Worm (Caenorhabditis elegans) whole organism, young adult: ENCODE data around the gene W01A11.7.

Source experiments
- B0336.3 ChIP-seq: fragments of 200-800 bp; sonication (Bioruptor generic); IDR thresholded peaks from 2 replicates; pipeline ENCODE4 v1.3.6; 2022; ENCODE audit warnings: missing genetic modification characterization, missing compliant biosample characterization
- D2030.7 ChIP-seq: fragments of 200-800 bp; sonication (Bioruptor generic); IDR thresholded peaks from 2 replicates; pipeline ENCODE4 v1.3.6; 2022; ENCODE audit warnings: missing genetic modification reagents, missing genetic modification characterization, missing compliant biosample characterization
- F37B4.10 ChIP-seq: fragments of 200-800 bp; sonication (Bioruptor generic); IDR thresholded peaks from 2 replicates; pipeline ENCODE4 v1.3.6; 2022; ENCODE audit warnings: missing genetic modification characterization, missing compliant biosample characterization
- F39B2.1 ChIP-seq: fragments of 200-800 bp; sonication (Bioruptor generic); IDR thresholded peaks from 2 replicates; pipeline ENCODE4 v1.3.6; 2022; ENCODE audit warnings: missing genetic modification reagents, missing genetic modification characterization, missing compliant biosample characterization
- F55B11.4 ChIP-seq: sonication (generic microtip); optimal IDR thresholded peaks from 2 replicates; lab custom pipeline; 2016; ENCODE audit warnings: missing compliant biosample characterization, missing genetic modification characterization, borderline replicate concordance; ENCODE audit not compliant: insufficient read depth
- F57A8.1 ChIP-seq: fragments of 200-800 bp; sonication (Bioruptor generic); optimal IDR thresholded peaks from 2 replicates; lab custom pipeline; 2018; ENCODE audit warnings: mild to moderate bottlenecking, missing genetic modification characterization, moderate library complexity, missing compliant biosample characterization
- F57C9.4 ChIP-seq: sonication (generic microtip); optimal IDR thresholded peaks from 2 replicates; lab custom pipeline; 2017; ENCODE audit warnings: mild to moderate bottlenecking, missing genetic modification characterization, missing compliant biosample characterization
- T26A5.8 ChIP-seq: sonication (generic microtip); optimal IDR thresholded peaks from 2 replicates; lab custom pipeline; 2016; ENCODE audit warnings: missing genetic modification characterization, missing compliant biosample characterization
- Y53G8AR.9 ChIP-seq: fragments of 200-800 bp; sonication (Bioruptor generic); conservative IDR thresholded peaks from 2 replicates; pipeline ENCODE4 v1.3.6; 2022; ENCODE audit warnings: missing genetic modification reagents, missing genetic modification characterization, missing compliant biosample characterization
- Y79H2A.3 ChIP-seq: fragments of 200-800 bp; sonication (Bioruptor generic); conservative IDR thresholded peaks from 2 replicates; pipeline ENCODE4 v1.3.6; 2022; ENCODE audit warnings: missing genetic modification reagents, missing genetic modification characterization, missing compliant biosample characterization
- ama-1 ChIP-seq, 3 experiments: fragments of 150-350 bp in 1 of 3; sonication (generic microtip) in 2 of 3; optimal IDR thresholded peaks; 2 replicates each; lab custom pipeline; 2014 to 2018; ENCODE audit warnings: missing biosample characterization in 2 of 3, missing genetic modification characterization in 2 of 3, missing genetic modification reagents in 2 of 3
- atf-7 ChIP-seq: sonication (generic microtip); optimal IDR thresholded peaks from 2 replicates; lab custom pipeline; 2017; ENCODE audit warnings: mild to moderate bottlenecking, missing genetic modification characterization, missing compliant biosample characterization
- athp-1 ChIP-seq: sonication (generic microtip); optimal IDR thresholded peaks from 2 replicates; lab custom pipeline; 2017; ENCODE audit warnings: mild to moderate bottlenecking, missing genetic modification characterization, missing compliant biosample characterization
- bed-1 ChIP-seq: fragments of 200-800 bp; sonication (Bioruptor generic); IDR thresholded peaks from 2 replicates; pipeline ENCODE4 v1.3.6; 2022; ENCODE audit warnings: missing genetic modification reagents, missing genetic modification characterization, missing compliant biosample characterization
- cebp-1 ChIP-seq, 2 experiments: fragments of 200-800 bp in 1 of 2; sonication (Bioruptor generic) in 1 of 2; sonication (generic microtip) in 1 of 2; IDR thresholded peaks in 1 of 2; optimal IDR thresholded peaks in 1 of 2; 2 replicates each; pipeline versions ENCODE4 v1.3.6 to Lab custom; 2017 to 2022; ENCODE audit warnings: missing compliant biosample characterization in 2 of 2, missing genetic modification characterization in 2 of 2, mild to moderate bottlenecking in 1 of 2, missing genetic modification reagents in 1 of 2, moderate library complexity in 1 of 2
- ceh-27 ChIP-seq: fragments of 200-800 bp; sonication (Bioruptor generic); optimal IDR thresholded peaks from 2 replicates; lab custom pipeline; 2018; ENCODE audit warnings: mild to moderate bottlenecking, missing genetic modification characterization, moderate library complexity, missing compliant biosample characterization
- ceh-58 ChIP-seq: fragments of 200-800 bp; sonication (Bioruptor generic); IDR thresholded peaks from 2 replicates; pipeline ENCODE4 v1.3.6; 2022; ENCODE audit warnings: missing genetic modification characterization, missing compliant biosample characterization
- chd-7 ChIP-seq: sonication (generic microtip); optimal IDR thresholded peaks from 2 replicates; lab custom pipeline; 2016; ENCODE audit warnings: mild to moderate bottlenecking, missing genetic modification characterization, moderate library complexity, missing compliant biosample characterization
- die-1 ChIP-seq: sonication (generic microtip); optimal IDR thresholded peaks from 2 replicates; lab custom pipeline; 2016; ENCODE audit warnings: missing genotype, mild to moderate bottlenecking, missing genetic modification characterization, missing compliant biosample characterization
- dpff-1 ChIP-seq: sonication (generic microtip); optimal IDR thresholded peaks from 2 replicates; lab custom pipeline; 2017; ENCODE audit warnings: mild to moderate bottlenecking, missing genetic modification characterization, missing compliant biosample characterization
- ekl-4 ChIP-seq: fragments of 200-800 bp; sonication (Bioruptor generic); IDR thresholded peaks from 2 replicates; pipeline ENCODE4 v1.3.6; 2022; ENCODE audit warnings: missing genetic modification reagents, missing genetic modification characterization, missing compliant biosample characterization
- ets-4 ChIP-seq: fragments of 200-800 bp; sonication (Bioruptor generic); optimal IDR thresholded peaks from 2 replicates; lab custom pipeline; 2018; ENCODE audit warnings: mild to moderate bottlenecking, missing genetic modification characterization, missing compliant biosample characterization
- hmg-1.2 ChIP-seq: fragments of 200-800 bp; sonication (Bioruptor generic); IDR thresholded peaks from 2 replicates; pipeline ENCODE4 v1.3.6; 2022; ENCODE audit warnings: missing genetic modification reagents, missing genetic modification characterization, missing compliant biosample characterization
- hrde-1 ChIP-seq: sonication (generic microtip); optimal IDR thresholded peaks from 2 replicates; lab custom pipeline; 2016; ENCODE audit warnings: missing genetic modification characterization, mild to moderate bottlenecking, missing compliant biosample characterization, moderate library complexity, missing genotype, missing genetic modification reagents, borderline replicate concordance
- hsf-1 ChIP-seq: fragments of 200-800 bp; sonication (Bioruptor generic); IDR thresholded peaks from 2 replicates; pipeline ENCODE4 v1.3.6; 2022; ENCODE audit warnings: missing genetic modification reagents, missing genetic modification characterization, missing compliant biosample characterization
- lag-1 ChIP-seq: fragments of 200-800 bp; sonication (Bioruptor generic); IDR thresholded peaks from 2 replicates; pipeline ENCODE4 v1.3.6; 2022; ENCODE audit warnings: missing genetic modification reagents, missing genetic modification characterization, missing compliant biosample characterization
- lin-26 ChIP-seq: fragments of 200-800 bp; sonication (Bioruptor generic); IDR thresholded peaks from 2 replicates; pipeline ENCODE4 v1.3.6; 2022; ENCODE audit warnings: missing genetic modification reagents, missing genetic modification characterization, missing compliant biosample characterization
- lin-35 ChIP-seq, 3 experiments: fragments of 150-350 bp in 2 of 3; sonication (generic microtip) in 1 of 3; optimal IDR thresholded peaks; 2 replicates each; lab custom pipeline; 2014 to 2018; ENCODE audit warnings: missing biosample characterization in 3 of 3, missing genetic modification characterization in 3 of 3, missing genetic modification reagents in 3 of 3
- lin-54 ChIP-seq: fragments of 200-800 bp; sonication (Bioruptor generic); optimal IDR thresholded peaks from 2 replicates; lab custom pipeline; 2018; ENCODE audit warnings: mild to moderate bottlenecking, missing genetic modification characterization, missing compliant biosample characterization
- madf-3 ChIP-seq: fragments of 200-800 bp; sonication (Bioruptor generic); IDR thresholded peaks from 2 replicates; pipeline ENCODE4 v1.3.6; 2022; ENCODE audit warnings: missing genetic modification reagents, missing genetic modification characterization, missing compliant biosample characterization
- madf-6 ChIP-seq: fragments of 200-800 bp; sonication (Bioruptor generic); IDR thresholded peaks from 2 replicates; pipeline ENCODE4 v1.3.6; 2022; ENCODE audit warnings: missing genetic modification reagents, missing genetic modification characterization, missing compliant biosample characterization
- mel-28 ChIP-seq: sonication (generic microtip); optimal IDR thresholded peaks from 2 replicates; lab custom pipeline; 2016; ENCODE audit warnings: borderline replicate concordance, mild to moderate bottlenecking, missing genetic modification characterization, missing compliant biosample characterization
- mxl-1 ChIP-seq: sonication (generic microtip); optimal IDR thresholded peaks from 2 replicates; lab custom pipeline; 2016; ENCODE audit warnings: missing genetic modification characterization, missing compliant biosample characterization
- nfya-1 ChIP-seq: sonication (generic microtip); optimal IDR thresholded peaks from 2 replicates; lab custom pipeline; 2017; ENCODE audit warnings: antibody characterized with exemption, missing compliant biosample characterization, missing genetic modification characterization, borderline replicate concordance; ENCODE audit not compliant: insufficient read depth
- nfyb-1 ChIP-seq: fragments of 200-800 bp; sonication (Bioruptor generic); IDR thresholded peaks from 2 replicates; pipeline ENCODE4 v1.3.6; 2022; ENCODE audit warnings: missing genetic modification reagents, missing genetic modification characterization, missing compliant biosample characterization
- pbrm-1 ChIP-seq: fragments of 200-800 bp; sonication (Bioruptor generic); IDR thresholded peaks from 2 replicates; pipeline ENCODE4 v1.3.6; 2022; ENCODE audit warnings: missing genetic modification reagents, missing genetic modification characterization, missing compliant biosample characterization
- repo-1 ChIP-seq: sonication (generic microtip); optimal IDR thresholded peaks from 2 replicates; lab custom pipeline; 2017; ENCODE audit warnings: mild to moderate bottlenecking, missing genetic modification characterization, missing compliant biosample characterization
- snpc-4 ChIP-seq, 5 experiments: fragments of 150-350 bp in 1 of 5; sonication (generic microtip) in 4 of 5; optimal IDR thresholded peaks; 2 replicates each; lab custom pipeline; 2014 to 2018; ENCODE audit warnings: missing genetic modification characterization in 5 of 5, missing biosample characterization in 3 of 5, antibody characterized with exemption in 2 of 5, mild to moderate bottlenecking in 2 of 5, missing compliant biosample characterization in 2 of 5, missing genotype in 2 of 5, moderate library complexity in 2 of 5, missing genetic modification reagents in 1 of 5
- tbp1 ChIP-seq: fragments of 200-800 bp; sonication (Bioruptor generic); optimal IDR thresholded peaks from 2 replicates; lab custom pipeline; 2018; ENCODE audit warnings: mild to moderate bottlenecking, missing genetic modification characterization, missing compliant biosample characterization
- tbx-9 ChIP-seq: sonication (generic microtip); optimal IDR thresholded peaks from 2 replicates; lab custom pipeline; 2016; ENCODE audit warnings: borderline replicate concordance, missing genetic modification characterization, inconsistent platforms, missing compliant biosample characterization
- tlf-1 ChIP-seq: fragments of 200-800 bp; sonication (Bioruptor generic); optimal IDR thresholded peaks from 2 replicates; lab custom pipeline; 2018; ENCODE audit warnings: mild to moderate bottlenecking, missing genetic modification characterization, missing compliant biosample characterization
- unc-62 ChIP-seq: fragments of 150-350 bp; optimal IDR thresholded peaks from 2 replicates; lab custom pipeline; 2014; ENCODE audit warnings: missing biosample characterization, missing genetic modification reagents, missing genetic modification characterization
- xnd-1 ChIP-seq: sonication (generic microtip); optimal IDR thresholded peaks from 2 replicates; lab custom pipeline; 2016; ENCODE audit warnings: missing genotype, missing genetic modification reagents, missing genetic modification characterization, missing compliant biosample characterization
- ztf-22 ChIP-seq: fragments of 200-800 bp; sonication (Bioruptor generic); optimal IDR thresholded peaks from 2 replicates; lab custom pipeline; 2018; ENCODE audit warnings: mild to moderate bottlenecking, missing genetic modification characterization, moderate library complexity, missing compliant biosample characterization
- ztf-25 ChIP-seq: fragments of 200-800 bp; sonication (Bioruptor generic); IDR thresholded peaks from 2 replicates; pipeline ENCODE4 v1.3.6; 2022; ENCODE audit warnings: missing genetic modification reagents, missing genetic modification characterization, missing compliant biosample characterization
- ztf-26 ChIP-seq: sonication (generic microtip); optimal IDR thresholded peaks from 2 replicates; lab custom pipeline; 2017; ENCODE audit warnings: missing genetic modification characterization, missing compliant biosample characterization

The W01A11.7 gene

DNA sequence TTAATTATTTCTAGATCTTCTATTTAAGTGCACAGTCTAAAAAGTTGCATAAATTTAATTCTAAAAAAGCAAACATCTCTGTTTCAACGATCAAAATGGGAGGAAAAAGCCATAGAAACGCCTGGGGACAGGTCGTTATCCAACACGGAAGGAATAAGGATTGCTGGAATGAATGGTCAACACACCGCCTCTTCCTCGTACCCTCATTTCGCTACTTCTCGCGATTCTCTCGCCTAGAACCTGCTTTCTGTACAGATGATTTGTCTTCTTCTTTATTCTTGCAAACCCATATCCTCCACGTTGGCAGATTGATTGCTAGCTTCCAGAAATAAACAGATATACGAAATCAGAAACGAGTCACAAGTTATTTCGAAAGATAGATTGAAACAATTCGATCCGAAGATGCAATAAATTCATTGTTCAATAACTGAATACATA, 9.7 kb upstream of the W01A11.7 start, which contains the start of gene dpy-11 (continued):
- TF ChIP-seq ama-1 (optimal IDR thresholded peaks at IDR 0.05; lab: Kevin White, UChicago) = peak; percentile 98
- TF ChIP-seq ama-1 (GFP tag; optimal IDR thresholded peaks at IDR 0.05; lab: Kevin White, UChicago) = no peak
- peak; percentile 80 for TF ChIP-seq madf-3 (GFP tag; lab: Robert Waterston, UW)
- TF ChIP-seq xnd-1 = no peak
- peak; percentile 72 for TF ChIP-seq Y53G8AR.9 (GFP tag; lab: Robert Waterston, UW)
- TF ChIP-seq snpc-4 (GFP tag; optimal IDR thresholded peaks at IDR 0.05; lab: Kevin White, UChicago) = peak; percentile 21
- TF ChIP-seq snpc-4 (tag; optimal IDR thresholded peaks at IDR 0.05; lab: Kevin White, UChicago) = peak in 2 of 4 experiments; percentile 9 to 26
- TF ChIP-seq ztf-26 (tag; lab: Kevin White, UChicago) = peak; percentile 58
- no peak for TF ChIP-seq Y79H2A.3 (GFP tag; lab: Robert Waterston, UW)
- TF ChIP-seq ets-4 = peak; percentile 30
- no peak for TF ChIP-seq cebp-1 (GFP tag; IDR thresholded peaks at IDR 0.05; lab: Robert Waterston, UW)
- TF ChIP-seq cebp-1 (tag; optimal IDR thresholded peaks at IDR 0.05; lab: Kevin White, UChicago) = peak; percentile 72
- TF ChIP-seq tbp1 (GFP tag; lab: Kevin White, UChicago) = peak; percentile 51
- TF ChIP-seq F39B2.1 = 0 out of 2 replicates have a peak, but pooled peaks have one; percentile 53
- no peak for TF ChIP-seq F55B11.4 (tag; lab: Kevin White, UChicago)
- TF ChIP-seq hmg-1.2 = peak; percentile 51
- TF ChIP-seq ztf-22 (GFP tag; lab: Kevin White, UChicago) = peak; percentile 19
- TF ChIP-seq tbx-9 (tag; lab: Kevin White, UChicago) = no peak
- peak; percentile 27; the same call in 1 of the 2 replicates for TF ChIP-seq lin-26 (GFP tag; lab: Robert Waterston, UW)
- no peak for TF ChIP-seq D2030.7 (GFP tag; lab: Robert Waterston, UW)
- peak; percentile 41 for TF ChIP-seq die-1 (tag; lab: Kevin White, UChicago)
- TF ChIP-seq ceh-27 (GFP tag; lab: Kevin White, UChicago) = no peak
- TF ChIP-seq chd-7 (tag; lab: Kevin White, UChicago) = peak; percentile 35
- no peak for TF ChIP-seq ceh-58 (GFP tag; lab: Robert Waterston, UW)
- peak; percentile 55 for TF ChIP-seq atf-7 (tag; lab: Kevin White, UChicago)
- TF ChIP-seq athp-1 (tag; lab: Kevin White, UChicago) = peak; percentile 32
- no peak for TF ChIP-seq T26A5.8 (tag; lab: Kevin White, UChicago)
- TF ChIP-seq lin-54 (GFP tag; lab: Kevin White, UChicago) = peak; percentile 28
- peak; percentile 93 for TF ChIP-seq repo-1 (tag; lab: Kevin White, UChicago)
- TF ChIP-seq lag-1 (GFP tag; lab: Robert Waterston, UW) = no peak
- peak; percentile 12; the same call in 1 of the 2 replicates for TF ChIP-seq hsf-1 (GFP tag; lab: Robert Waterston, UW)
- TF ChIP-seq unc-62 (GFP tag; lab: Kevin White, UChicago) = no peak
- no peak for TF ChIP-seq F57A8.1 (GFP tag; lab: Kevin White, UChicago)
- no peak for TF ChIP-seq ztf-25 (GFP tag; lab: Robert Waterston, UW)
- TF ChIP-seq nfya-1 (tag; lab: Kevin White, UChicago) = no peak
- peak; percentile 21 for TF ChIP-seq dpff-1 (tag; lab: Kevin White, UChicago)
- 0 out of 2 replicates have a peak, but pooled peaks have one; percentile 59 for TF ChIP-seq pbrm-1 (GFP tag; lab: Robert Waterston, UW)
- peak; percentile 92 for TF ChIP-seq B0336.3
- no peak for TF ChIP-seq mxl-1 (tag; lab: Kevin White, UChicago)
- no peak for TF ChIP-seq mel-28 (tag; lab: Kevin White, UChicago)
- TF ChIP-seq hrde-1 (tag; lab: Kevin White, UChicago) = peak; percentile 20
- peak in 1 of 3 experiments; percentile 59 for TF ChIP-seq lin-35 (GFP tag; optimal IDR thresholded peaks at IDR 0.05; lab: Kevin White, UChicago)
- peak; percentile 61 for TF ChIP-seq madf-6 (GFP tag; lab: Robert Waterston, UW)
- TF ChIP-seq nfyb-1 (GFP tag; lab: Robert Waterston, UW) = peak; percentile 22; the same call in 1 of the 2 replicates
- 0 out of 2 replicates have a peak, but pooled peaks have one; percentile 80 for TF ChIP-seq bed-1
- TF ChIP-seq ekl-4 (GFP tag; lab: Robert Waterston, UW) = peak; percentile 65
- peak; percentile 64 for TF ChIP-seq tlf-1 (GFP tag; lab: Kevin White, UChicago)
- TF ChIP-seq F57C9.4 = no peak
- TF ChIP-seq F37B4.10 (GFP tag; lab: Robert Waterston, UW) = 0 out of 2 replicates have a peak, but pooled peaks have one; percentile 6
